Worm (Caenorhabditis elegans): ENCODE measurements around the gene pdcd-2.
A peak's percentile ranks its signal among the peaks of the same experiment; 100 is the strongest.

pdcd-2 gene

DNA sequence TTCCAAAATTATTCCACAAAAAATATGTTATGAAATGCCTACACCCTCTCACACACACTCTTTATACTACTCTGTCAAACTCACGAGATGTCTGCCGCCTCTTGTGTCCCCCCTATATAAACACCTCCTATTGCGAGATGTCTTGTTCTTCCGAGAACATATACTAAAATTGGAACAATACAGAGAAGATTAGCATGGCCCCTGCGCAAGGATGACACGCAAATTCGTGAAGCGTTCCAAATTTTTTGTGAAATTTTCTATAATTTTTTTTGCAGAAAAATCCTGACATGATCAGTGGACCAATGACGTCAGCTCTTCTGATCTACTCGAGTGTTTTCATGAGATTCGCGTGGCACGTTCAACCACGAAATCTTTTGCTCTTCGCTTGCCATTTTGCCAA is 3.8 kb downstream of the pdcd-2 start:
- TF ChIP-seq aha-1 (tag), result peak; percentile 83
- peak; percentile 30; the same call in 1 of the 2 replicates for TF ChIP-seq dmd-9 (GFP tag; IDR thresholded peaks at IDR 0.05)
- peak; percentile 75 for TF ChIP-seq ctbp-1 (GFP tag; IDR thresholded peaks at IDR 0.05)
- peak; percentile 47 for TF ChIP-seq ztf-7 (tag; optimal IDR thresholded peaks at IDR 0.05)
- peak; percentile 51; the same call in 1 of the 2 replicates for TF ChIP-seq tra-1 (GFP tag; IDR thresholded peaks at IDR 0.05)
- TF ChIP-seq T26A8.4 (GFP tag; IDR thresholded peaks at IDR 0.05), result peak; percentile 84
- TF ChIP-seq lin-1 (GFP tag; IDR thresholded peaks at IDR 0.05), result peak; percentile 46; the same call in 1 of the 2 replicates
- TF ChIP-seq nhr-102 (tag; optimal IDR thresholded peaks at IDR 0.05), result peak; percentile 58
- TF ChIP-seq mep-1 (tag; optimal IDR thresholded peaks at IDR 0.05), result peak; percentile 56
- TF ChIP-seq ceh-20 (GFP tag; IDR thresholded peaks at IDR 0.05), result peak; percentile 82
- TF ChIP-seq hmg-1.1 (GFP tag; IDR thresholded peaks at IDR 0.05), result peak; percentile 87
- TF ChIP-seq T20F7.1 (GFP tag; optimal IDR thresholded peaks at IDR 0.05), result peak; percentile 28
- TF ChIP-seq ZK337.2 (GFP tag; IDR thresholded peaks at IDR 0.05), result peak; percentile 39; the same call in 1 of the 2 replicates
- peak in 1 of 2 experiments; percentile 13 for TF ChIP-seq daf-16 (GFP tag; optimal IDR thresholded peaks at IDR 0.05)
- TF ChIP-seq daf-16 (tag; optimal IDR thresholded peaks at IDR 0.05), result peak; percentile 7
- TF ChIP-seq snpc-4 (tag; optimal IDR thresholded peaks at IDR 0.05), result peak; percentile 90
- peak; percentile 20 for TF ChIP-seq hlh-11 (tag; optimal IDR thresholded peaks at IDR 0.05)
- TF ChIP-seq Y75B8A.6 (GFP tag; IDR thresholded peaks at IDR 0.05), result 0 out of 2 replicates have a peak, but pooled peaks have one; percentile 50
- TF ChIP-seq arid-1 (GFP tag; conservative IDR thresholded peaks at IDR 0.05), result peak; percentile 62
- peak; percentile 36 for TF ChIP-seq hlh-30 (tag; optimal IDR thresholded peaks at IDR 0.05; ENCODE audit: insufficient read depth)
- peak; percentile 38 for TF ChIP-seq gei-8 (GFP tag; optimal IDR thresholded peaks at IDR 0.05)
- TF ChIP-seq lsy-2 (tag; optimal IDR thresholded peaks at IDR 0.05), result peak; percentile 28 to 74
- peak; percentile 38 for TF ChIP-seq nhr-48 (tag; optimal IDR thresholded peaks at IDR 0.05)
- TF ChIP-seq duxl-1 (tag; optimal IDR thresholded peaks at IDR 0.05; ENCODE audit: poor library complexity), result peak; percentile 67
- TF ChIP-seq zfp-3 (GFP tag; conservative IDR thresholded peaks at IDR 0.05), result peak; percentile 74; the same call in 1 of the 2 replicates
- TF ChIP-seq Y48G9A.11 (GFP tag; IDR thresholded peaks at IDR 0.05), result 0 out of 2 replicates have a peak, but pooled peaks have one; percentile 39
- TF ChIP-seq vab-7 (GFP tag; IDR thresholded peaks at IDR 0.05), result peak; percentile 68
- TF ChIP-seq D1046.2 (GFP tag; IDR thresholded peaks at IDR 0.05), result peak; percentile 63; the same call in 1 of the 2 replicates
- TF ChIP-seq dve-1 (tag; optimal IDR thresholded peaks at IDR 0.05; ENCODE audit: insufficient read depth), result peak; percentile 46
- peak; percentile 79; the same call in 1 of the 2 replicates for TF ChIP-seq Y105C5A.15 (GFP tag; IDR thresholded peaks at IDR 0.05)
- peak; percentile 73 for TF ChIP-seq lim-7 (GFP tag; IDR thresholded peaks at IDR 0.05)
- 0 out of 2 replicates have a peak, but pooled peaks have one; percentile 16 for TF ChIP-seq daf-8 (GFP tag; IDR thresholded peaks at IDR 0.05)
- TF ChIP-seq saeg-2 (GFP tag; IDR thresholded peaks at IDR 0.05), result peak; percentile 56; the same call in 1 of the 2 replicates
- TF ChIP-seq F10B5.3 (tag; optimal IDR thresholded peaks at IDR 0.05), result peak; percentile 15
- TF ChIP-seq spr-3 (GFP tag; optimal IDR thresholded peaks at IDR 0.05), result peak; percentile 38
- 0 out of 2 replicates have a peak, but pooled peaks have one; percentile 43 for TF ChIP-seq php-3 (GFP tag; IDR thresholded peaks at IDR 0.05)
- TF ChIP-seq hif-1 (tag; optimal IDR thresholded peaks at IDR 0.05), result peak in 1 of 2 experiments; percentile 38
- TF ChIP-seq F26F4.8 (GFP tag; conservative IDR thresholded peaks at IDR 0.05), result 0 out of 2 replicates have a peak, but pooled peaks have one; percentile 60
- peak; percentile 86 for TF ChIP-seq egl-43 (GFP tag; IDR thresholded peaks at IDR 0.05)
- TF ChIP-seq madf-5 (GFP tag; IDR thresholded peaks at IDR 0.05), result 0 out of 4 replicates have a peak, but pooled peaks have one; percentile 16 to 33
- peak; percentile 67 for TF ChIP-seq mes-2 (tag; optimal IDR thresholded peaks at IDR 0.05; ENCODE audit: poor library complexity, severe bottlenecking)
- peak; percentile 12 for TF ChIP-seq spr-1 (tag; optimal IDR thresholded peaks at IDR 0.05)
- TF ChIP-seq dmd-6 (GFP tag; IDR thresholded peaks at IDR 0.05), result peak; percentile 69
- peak; percentile 71; the same call in 1 of the 2 replicates for TF ChIP-seq F44E2.7 (GFP tag; IDR thresholded peaks at IDR 0.05)
- TF ChIP-seq nhr-42 (GFP tag; IDR thresholded peaks at IDR 0.05), result 0 out of 2 replicates have a peak, but pooled peaks have one; percentile 7
- peak; percentile 35; the same call in 1 of the 2 replicates for TF ChIP-seq madf-9 (GFP tag; conservative IDR thresholded peaks at IDR 0.05)
- peak; percentile 26; the same call in 1 of the 2 replicates for TF ChIP-seq lin-29 (GFP tag; IDR thresholded peaks at IDR 0.05)
- peak; percentile 41 for TF ChIP-seq dpl-1 (GFP tag; optimal IDR thresholded peaks at IDR 0.05)

Data from whole organism, L4 larva.